Worm (Caenorhabditis elegans): ENCODE measurements around the gene fipr-7.

- TF ChIP-seq dpff-1 (tag; optimal IDR thresholded peaks at IDR 0.05) (no peak), sdz-38 (tag; optimal IDR thresholded peaks at IDR 0.05) (no peak), rcor-1 (GFP tag; IDR thresholded peaks at IDR 0.05) (no peak), madf-6 (GFP tag; IDR thresholded peaks at IDR 0.05) (no peak), dpl-1 (GFP tag; optimal IDR thresholded peaks at IDR 0.05) (no peak), nhr-80 (tag; optimal IDR thresholded peaks at IDR 0.05) (no peak), lin-26 (GFP tag; IDR thresholded peaks at IDR 0.05) (no peak), mes-4 (tag; optimal IDR thresholded peaks at IDR 0.05) (no peak)
These were observed 13.5 kb downstream of the fipr-7 start, which contains the start of gene C12D8.9 for ce11 chrV:10243105-10243504.

All from whole organism, young adult.